Fruit fly (Drosophila melanogaster) whole organism: Measurements from ENCODE around the gene Drsl5.

Source experiments
- CG8478 ChIP-seq: fragments of >200 bp; optimal IDR thresholded peaks from 2 replicates; lab custom pipeline; 2018; ENCODE audit warnings: inconsistent platforms
- Dll ChIP-seq: fragments of >200 bp; optimal IDR thresholded peaks from 2 replicates; lab custom pipeline; 2017
- EcR ChIP-seq, 2 experiments: fragments of >200 bp; optimal IDR thresholded peaks; 2 replicates each; lab custom pipeline; 2017; ENCODE audit warnings: missing biosample characterization in 2 of 2, missing genetic modification characterization in 2 of 2, missing genetic modification reagents in 2 of 2
- pan ChIP-seq: fragments of >200 bp; optimal IDR thresholded peaks from 2 replicates; lab custom pipeline; 2017
- psq ChIP-seq: fragments of >200 bp; optimal IDR thresholded peaks from 2 replicates; lab custom pipeline; 2017
- usp ChIP-seq: fragments of >200 bp; optimal IDR thresholded peaks from 2 replicates; lab custom pipeline; 2017; ENCODE audit warnings: missing biosample characterization, missing genetic modification characterization, mixed read lengths

Gene Drsl5

dm6 chr3L:3303087-3303526, 13.5 kb upstream of the Drsl5 start, which contains the start of gene CG14968:
Gene CG14968 (minus strand): TSS chr3L:3303112.
- no peak for TF ChIP-seq Dll (lab: Kevin White, UChicago)

dm6 chr3L:3303534-3304459, 12.8 kb upstream of the Drsl5 start, which contains the start of gene ZnT63C:
Gene ZnT63C (plus strand): TSS chr3L:3303708.
- TF ChIP-seq psq (lab: Kevin White, UChicago) (no peak), pan (lab: Kevin White, UChicago) (no peak)

- TF ChIP-seq Dll (lab: Kevin White, UChicago) (no peak), usp (GFP tag; lab: Kevin White, UChicago) (no peak), psq (lab: Kevin White, UChicago) (no peak), CG8478 (lab: Kevin White, UChicago) (no peak), EcR (GFP tag; optimal IDR thresholded peaks at IDR 0.05; lab: Kevin White, UChicago) (no peak), pan (lab: Kevin White, UChicago) (no peak)
These were observed 11.8 kb upstream of the Drsl5 start for dm6 chr3L:3304740-3305139.

- TF ChIP-seq pan (lab: Kevin White, UChicago) (no peak), psq (lab: Kevin White, UChicago) (no peak), CG8478 (lab: Kevin White, UChicago) (no peak), EcR (GFP tag; optimal IDR thresholded peaks at IDR 0.05; lab: Kevin White, UChicago) (no peak)
These were observed 11.2 kb upstream of the Drsl5 start for dm6 chr3L:3305430-3305829.

- TF ChIP-seq usp (GFP tag; lab: Kevin White, UChicago), result no peak
- no peak for TF ChIP-seq psq (lab: Kevin White, UChicago)
- TF ChIP-seq EcR (GFP tag; optimal IDR thresholded peaks at IDR 0.05; lab: Kevin White, UChicago), result no peak
- no peak for TF ChIP-seq CG8478 (lab: Kevin White, UChicago)
- no peak for TF ChIP-seq Dll (lab: Kevin White, UChicago)
- TF ChIP-seq pan (lab: Kevin White, UChicago), result no peak
These were observed 10.1 kb upstream of the Drsl5 start for dm6 chr3L:3306515-3306914.

- TF ChIP-seq EcR (GFP tag; optimal IDR thresholded peaks at IDR 0.05; lab: Kevin White, UChicago) (no peak), CG8478 (lab: Kevin White, UChicago) (no peak), usp (GFP tag; lab: Kevin White, UChicago) (no peak), pan (lab: Kevin White, UChicago) (no peak), psq (lab: Kevin White, UChicago) (no peak), Dll (lab: Kevin White, UChicago) (no peak)
These were observed 9.0 kb upstream of the Drsl5 start for dm6 chr3L:3307593-3307992.

- TF ChIP-seq psq (lab: Kevin White, UChicago) (no peak), EcR (GFP tag; optimal IDR thresholded peaks at IDR 0.05; lab: Kevin White, UChicago) (no peak), pan (lab: Kevin White, UChicago) (no peak), Dll (lab: Kevin White, UChicago) (no peak), usp (GFP tag; lab: Kevin White, UChicago) (no peak), CG8478 (lab: Kevin White, UChicago) (no peak)
These were observed 7.6 kb upstream of the Drsl5 start for dm6 chr3L:3308676-3309613.

dm6 chr3L:3314049-3314448, 2.5 kb upstream of the Drsl5 start, which contains the start of gene Drsl2:
Gene Drsl2 (plus strand): TSS chr3L:3314349.
- TF ChIP-seq psq (lab: Kevin White, UChicago) (no peak), pan (lab: Kevin White, UChicago) (no peak), EcR (GFP tag; optimal IDR thresholded peaks at IDR 0.05; lab: Kevin White, UChicago) (no peak), Dll (lab: Kevin White, UChicago) (no peak), usp (GFP tag; lab: Kevin White, UChicago) (no peak), CG8478 (lab: Kevin White, UChicago) (no peak)

- TF ChIP-seq EcR (GFP tag; optimal IDR thresholded peaks at IDR 0.05; lab: Kevin White, UChicago), result no peak
- TF ChIP-seq Dll (lab: Kevin White, UChicago), result no peak
- no peak for TF ChIP-seq psq (lab: Kevin White, UChicago)
- TF ChIP-seq pan (lab: Kevin White, UChicago), result no peak
- TF ChIP-seq usp (GFP tag; lab: Kevin White, UChicago), result no peak
- TF ChIP-seq CG8478 (lab: Kevin White, UChicago), result no peak
These were observed 1.9 kb upstream of the Drsl5 start, which contains the start of gene Drsl3 for dm6 chr3L:3314696-3315095. Gene Drsl3 (plus strand): TSS chr3L:3314996.

- TF ChIP-seq Dll (lab: Kevin White, UChicago), result no peak
- TF ChIP-seq usp (GFP tag; lab: Kevin White, UChicago), result no peak
- TF ChIP-seq pan (lab: Kevin White, UChicago), result no peak
- TF ChIP-seq CG8478 (lab: Kevin White, UChicago), result no peak
- TF ChIP-seq psq (lab: Kevin White, UChicago), result no peak
These were observed 1.3 kb upstream of the Drsl5 start, which contains the start of gene Drsl4 for dm6 chr3L:3315288-3315687. Gene Drsl4 (plus strand): TSS chr3L:3315620.

- no peak for TF ChIP-seq CG8478 (lab: Kevin White, UChicago)
- no peak for TF ChIP-seq Dll (lab: Kevin White, UChicago)
- no peak for TF ChIP-seq usp (GFP tag; lab: Kevin White, UChicago)
- TF ChIP-seq psq (lab: Kevin White, UChicago), result no peak
- TF ChIP-seq pan (lab: Kevin White, UChicago), result no peak
- no peak for TF ChIP-seq EcR (GFP tag; optimal IDR thresholded peaks at IDR 0.05; lab: Kevin White, UChicago)
These were observed 2.7 kb downstream of the Drsl5 start, which contains the start of the genes PIG-C, CG12016 and Dpm2 for dm6 chr3L:3319223-3319643. Gene PIG-C (minus strand): TSS chr3L:3319232. Gene CG12016 (plus strand): TSS chr3L:3319555. Gene Dpm2 (plus strand): TSS chr3L:3319555.
